Fruit fly (Drosophila melanogaster): Measurements from ENCODE around the gene HIP.

HIP gene

DNA sequence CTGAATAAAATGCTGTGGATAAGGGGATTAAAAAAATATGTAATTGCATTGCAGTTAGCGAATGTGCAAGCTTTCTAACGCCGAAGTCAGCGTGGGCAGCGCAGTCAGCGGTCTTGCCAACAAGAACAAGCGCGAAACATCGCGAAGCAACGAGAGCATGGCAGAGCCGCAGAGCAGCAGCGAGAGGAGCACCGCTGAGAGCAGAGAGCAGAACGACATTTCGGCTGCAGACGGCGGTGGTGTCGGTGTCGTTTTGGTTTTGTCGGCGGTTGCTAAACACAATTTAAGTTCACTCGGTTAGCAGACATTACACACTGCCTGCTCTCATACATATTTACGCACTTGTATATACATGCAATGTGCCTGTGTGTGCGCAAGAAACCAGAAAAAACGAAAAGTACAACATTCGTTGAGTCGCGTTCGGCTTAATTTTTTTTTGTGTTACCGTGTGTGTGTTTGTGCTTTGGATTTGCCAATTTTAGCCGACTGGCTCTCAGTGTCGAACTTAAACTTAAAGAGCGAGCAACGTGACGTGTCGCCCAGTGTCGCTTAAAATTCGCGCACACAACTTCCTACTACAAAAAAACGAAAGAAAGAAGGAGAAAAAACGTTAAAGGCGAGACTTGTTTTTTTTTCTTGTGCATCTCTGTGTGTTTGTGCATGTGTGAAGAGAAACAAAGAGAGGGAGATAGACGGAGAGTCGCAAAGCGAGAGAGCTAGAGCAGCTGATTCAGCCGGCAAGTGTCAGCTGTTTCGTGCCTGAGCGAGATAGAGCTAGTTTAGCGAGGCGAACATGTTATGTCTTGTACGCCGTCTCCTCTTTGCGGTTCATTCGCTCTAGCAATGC, 22.9 kb upstream of the HIP start (continued):
- TF ChIP-seq CG14014 (GFP tag; IDR thresholded peaks at IDR 0.05) (no peak; the same call in 1 of the 2 replicates), stc (GFP tag; IDR thresholded peaks at IDR 0.05) (no peak), Hsf (GFP tag; optimal IDR thresholded peaks at IDR 0.05) (no peak), gsb-n (tag; optimal IDR thresholded peaks at IDR 0.05) (no peak), CG34224 (GFP tag; IDR thresholded peaks at IDR 0.05; ENCODE audit: partially characterized antibody) (peak; percentile 10; the same call in 1 of the 3 replicates), CrebB (tag; optimal IDR thresholded peaks at IDR 0.05) (no peak), lbe (GFP tag; optimal IDR thresholded peaks at IDR 0.05) (peak; percentile 72), Mes4 (GFP tag; optimal IDR thresholded peaks at IDR 0.05) (no peak), CG4424 (GFP tag; optimal IDR thresholded peaks at IDR 0.05) (no peak), dati (GFP tag; IDR thresholded peaks at IDR 0.05) (no peak), CG43689 (GFP tag; IDR thresholded peaks at IDR 0.05) (no peak), Trl (optimal IDR thresholded peaks at IDR 0.05) (peak; percentile 85 to 89), Trl (GFP tag; optimal IDR thresholded peaks at IDR 0.05) (no peak), CG11456 (GFP tag; IDR thresholded peaks at IDR 0.05) (no peak), CG13296 (GFP tag; optimal IDR thresholded peaks at IDR 0.05) (peak; percentile 47), sob (GFP tag; IDR thresholded peaks at IDR 0.05) (no peak), Hr39 (optimal IDR thresholded peaks at IDR 0.05) (no peak), CG32532 (GFP tag; IDR thresholded peaks at IDR 0.05) (peak; percentile 8; the same call in 1 of the 2 replicates), CG1529 (GFP tag; optimal IDR thresholded peaks at IDR 0.05) (no peak), CG17912 (GFP tag; optimal IDR thresholded peaks at IDR 0.05) (no peak), NC2α (GFP tag; optimal IDR thresholded peaks at IDR 0.05) (no peak), Lim3 (GFP tag; IDR thresholded peaks at IDR 0.05) (no peak), CG9437 (GFP tag; optimal IDR thresholded peaks at IDR 0.05) (no peak), PHDP (tag; optimal IDR thresholded peaks at IDR 0.05) (peak; percentile 7), CG30431 (GFP tag; optimal IDR thresholded peaks at IDR 0.05) (no peak), CG4360 (GFP tag; IDR thresholded peaks at IDR 0.05) (peak; percentile 37; the same call in 1 of the 2 replicates), CG6791 (GFP tag; IDR thresholded peaks at IDR 0.05; ENCODE audit: partially characterized antibody) (no peak; the same call in 2 of the 3 replicates), ftz-f1 (GFP tag; optimal IDR thresholded peaks at IDR 0.05) (no peak), Bdp1 (GFP tag; optimal IDR thresholded peaks at IDR 0.05) (no peak), CG7786 (GFP tag; optimal IDR thresholded peaks at IDR 0.05) (no peak), CG12071 (GFP tag; optimal IDR thresholded peaks at IDR 0.05) (no peak), CG31441 (GFP tag; IDR thresholded peaks at IDR 0.05) (no peak), Scr (GFP tag; IDR thresholded peaks at IDR 0.05; ENCODE audit: partially characterized antibody) (0 out of 2 replicates have a peak, but pooled peaks have one; percentile 22), D (optimal IDR thresholded peaks at IDR 0.05) (no peak), D (GFP tag; optimal IDR thresholded peaks at IDR 0.05) (no peak), row (GFP tag; IDR thresholded peaks at IDR 0.05) (peak; percentile 6; the same call in 1 of the 3 replicates), Eip74EF (GFP tag; optimal IDR thresholded peaks at IDR 0.05) (peak in 1 of 2 experiments; percentile 50), CG32767 (GFP tag; IDR thresholded peaks at IDR 0.05) (no peak), sens-2 (GFP tag; IDR thresholded peaks at IDR 0.05) (no peak), seq (GFP tag; IDR thresholded peaks at IDR 0.05) (peak; percentile 38; the same call in 1 of the 2 replicates), Sry-β (GFP tag; optimal IDR thresholded peaks at IDR 0.05) (no peak), CG5180 (GFP tag; optimal IDR thresholded peaks at IDR 0.05) (peak; percentile 82), CG4730 (GFP tag; IDR thresholded peaks at IDR 0.05) (no peak), Jarid2 (GFP tag; optimal IDR thresholded peaks at IDR 0.05) (peak; percentile 61), Gug (GFP tag; IDR thresholded peaks at IDR 0.05) (no peak), CG7963 (GFP tag; IDR thresholded peaks at IDR 0.05; ENCODE audit: partially characterized antibody) (no peak), sna (GFP tag; IDR thresholded peaks at IDR 0.05; ENCODE audit: partially characterized antibody) (no peak), hb (GFP tag; IDR thresholded peaks at IDR 0.05; ENCODE audit: partially characterized antibody) (no peak), Adf1 (GFP tag; IDR thresholded peaks at IDR 0.05) (peak; percentile 85), pum (GFP tag; optimal IDR thresholded peaks at IDR 0.05) (no peak)
